Fruit fly (Drosophila melanogaster) whole organism, embryonic: ENCODE data around the gene Snm1.

Source experiments
- CG10147 ChIP-seq: fragments of 200-800 bp; sonication (Bioruptor generic); optimal IDR thresholded peaks from 2 replicates; lab custom pipeline; 2019; ENCODE audit warnings: missing biosample characterization, mild to moderate bottlenecking, missing genetic modification characterization, moderate library complexity
- CG10565 ChIP-seq: fragments of 200-800 bp; sonication (Bioruptor generic); optimal IDR thresholded peaks from 3 replicates; lab custom pipeline; 2016; ENCODE audit warnings: missing biosample characterization, mild to moderate bottlenecking, missing genetic modification characterization
- CG12104 ChIP-seq: fragments of 200-800 bp; sonication (Bioruptor generic); optimal IDR thresholded peaks from 3 replicates; lab custom pipeline; 2016; ENCODE audit warnings: missing biosample characterization, missing genetic modification characterization
- CG12219 ChIP-seq: fragments of 200-800 bp; sonication (Bioruptor generic); optimal IDR thresholded peaks from 3 replicates; lab custom pipeline; 2018; ENCODE audit warnings: missing biosample characterization, mild to moderate bottlenecking, missing genetic modification characterization
- CG12236 ChIP-seq: fragments of 200-800 bp; sonication (Bioruptor generic); optimal IDR thresholded peaks from 2 replicates; lab custom pipeline; 2016; ENCODE audit warnings: missing biosample characterization, missing genetic modification characterization
- CG13287 ChIP-seq: fragments of 200-800 bp; sonication (Bioruptor generic); IDR thresholded peaks from 2 replicates; pipeline ENCODE4 v1.3.6; 2022; ENCODE audit warnings: missing biosample characterization, missing genetic modification characterization; ENCODE audit not compliant: partially characterized antibody
- CG13296 ChIP-seq: fragments of 200-800 bp; sonication (Bioruptor generic); optimal IDR thresholded peaks from 3 replicates; lab custom pipeline; 2018; ENCODE audit warnings: missing biosample characterization, mild to moderate bottlenecking, missing genetic modification characterization
- CG1529 ChIP-seq: fragments of 200-800 bp; sonication (Bioruptor generic); optimal IDR thresholded peaks from 3 replicates; lab custom pipeline; 2018; ENCODE audit warnings: missing biosample characterization, missing genetic modification characterization
- CG16813 ChIP-seq: fragments of 200-800 bp; sonication (Bioruptor generic); IDR thresholded peaks from 3 replicates; pipeline ENCODE4 v1.3.6; 2022; ENCODE audit warnings: missing biosample characterization, missing genetic modification characterization; ENCODE audit not compliant: partially characterized antibody
- CG17186 ChIP-seq: fragments of 200-800 bp; sonication (Bioruptor generic); optimal IDR thresholded peaks from 3 replicates; lab custom pipeline; 2017; ENCODE audit warnings: missing biosample characterization, missing genetic modification reagents, missing genetic modification characterization
- CG3281 ChIP-seq: fragments of 200-800 bp; sonication (Bioruptor generic); optimal IDR thresholded peaks from 3 replicates; lab custom pipeline; 2017; ENCODE audit warnings: missing biosample characterization, mild to moderate bottlenecking, missing genetic modification characterization
- CG34422 ChIP-seq: fragments of 200-800 bp; sonication (Bioruptor generic); IDR thresholded peaks from 3 replicates; pipeline ENCODE4 v1.3.6; 2022; ENCODE audit warnings: missing biosample characterization, missing genetic modification characterization
- CG3726 ChIP-seq: fragments of 200-800 bp; sonication (Bioruptor generic); IDR thresholded peaks from 3 replicates; pipeline ENCODE4, ENCODE4 v1.3.6; 2022; ENCODE audit warnings: missing biosample characterization, missing genetic modification characterization
- CG3847 ChIP-seq: fragments of 200-800 bp; sonication (Bioruptor generic); IDR thresholded peaks from 2 replicates; pipeline ENCODE4 v1.3.6; 2022; ENCODE audit warnings: missing biosample characterization, missing genetic modification characterization
- CG4617 ChIP-seq: fragments of 200-800 bp; sonication (Bioruptor generic); optimal IDR thresholded peaks from 3 replicates; lab custom pipeline; 2016; ENCODE audit warnings: missing biosample characterization, missing genetic modification characterization, borderline replicate concordance
- CG6683 ChIP-seq: fragments of 200-800 bp; sonication (Bioruptor generic); optimal IDR thresholded peaks from 2 replicates; lab custom pipeline; 2017; ENCODE audit warnings: missing biosample characterization, mild to moderate bottlenecking, missing genetic modification characterization, missing genetic modification reagents
- CG8478 ChIP-seq: fragments of >200 bp; optimal IDR thresholded peaks from 2 replicates; lab custom pipeline; 2018
- Dip3 ChIP-seq: fragments of 200-800 bp; sonication (Bioruptor generic); optimal IDR thresholded peaks from 3 replicates; lab custom pipeline; 2016; ENCODE audit warnings: missing biosample characterization, missing genetic modification characterization
- Fer1 ChIP-seq: fragments of 200-800 bp; sonication (Bioruptor generic); optimal IDR thresholded peaks from 2 replicates; lab custom pipeline; 2017; ENCODE audit warnings: missing biosample characterization, mild to moderate bottlenecking, missing genetic modification characterization
- Fer2 ChIP-seq: fragments of 200-800 bp; sonication (Bioruptor generic); optimal IDR thresholded peaks from 2 replicates; lab custom pipeline; 2018; ENCODE audit warnings: missing biosample characterization, mild to moderate bottlenecking, missing genetic modification characterization, moderate library complexity
- Hey ChIP-seq: fragments of 200-800 bp; sonication (Bioruptor generic); optimal IDR thresholded peaks from 3 replicates; lab custom pipeline; 2018; ENCODE audit warnings: missing biosample characterization, mild to moderate bottlenecking, missing genetic modification characterization
- Lpt ChIP-seq: fragments of >200 bp; optimal IDR thresholded peaks from 2 replicates; lab custom pipeline; 2018; ENCODE audit warnings: missing biosample characterization, missing genetic modification characterization
- Mad ChIP-seq: fragments of 200-800 bp; sonication (Bioruptor generic); optimal IDR thresholded peaks from 2 replicates; lab custom pipeline; 2016; ENCODE audit warnings: missing biosample characterization, missing genetic modification characterization
- NfI ChIP-seq: fragments of 200-800 bp; sonication (Bioruptor generic); optimal IDR thresholded peaks from 3 replicates; lab custom pipeline; 2018; ENCODE audit warnings: missing biosample characterization, mild to moderate bottlenecking, missing genetic modification characterization, moderate library complexity
- Vsx1 ChIP-seq: fragments of 200-800 bp; sonication (Bioruptor generic); optimal IDR thresholded peaks from 2 replicates; lab custom pipeline; 2017; ENCODE audit warnings: missing biosample characterization, mild to moderate bottlenecking, missing genetic modification characterization, missing genetic modification reagents
- ash1 ChIP-seq: fragments of 200-800 bp; sonication (Bioruptor generic); optimal IDR thresholded peaks from 2 replicates; lab custom pipeline; 2018; ENCODE audit warnings: missing biosample characterization, mild to moderate bottlenecking, missing genetic modification characterization
- cad ChIP-seq: fragments of >200 bp; optimal IDR thresholded peaks from 2 replicates; lab custom pipeline; 2017; ENCODE audit warnings: missing biosample characterization, missing genetic modification characterization
- caup ChIP-seq: fragments of 200-800 bp; sonication (Bioruptor generic); optimal IDR thresholded peaks from 3 replicates; lab custom pipeline; 2017; ENCODE audit warnings: missing biosample characterization, mild to moderate bottlenecking, missing genetic modification characterization, moderate library complexity; ENCODE audit not compliant: severe bottlenecking
- chn ChIP-seq: fragments of 200-800 bp; sonication (Bioruptor generic); optimal IDR thresholded peaks from 2 replicates; lab custom pipeline; 2016; ENCODE audit warnings: missing biosample characterization, missing genetic modification characterization
- corto ChIP-seq: fragments of 200-800 bp; sonication (Bioruptor generic); optimal IDR thresholded peaks from 2 replicates; lab custom pipeline; 2016; ENCODE audit warnings: missing biosample characterization, mild to moderate bottlenecking, missing genetic modification characterization, moderate library complexity
- disco-r ChIP-seq: fragments of 200-800 bp; sonication (Bioruptor generic); optimal IDR thresholded peaks from 2 replicates; lab custom pipeline; 2016; ENCODE audit warnings: missing biosample characterization, missing genetic modification characterization
- ems ChIP-seq: fragments of 200-800 bp; sonication (Bioruptor generic); optimal IDR thresholded peaks from 3 replicates; lab custom pipeline; 2016; ENCODE audit warnings: missing biosample characterization, missing genetic modification characterization
- fd102C ChIP-seq: fragments of 200-800 bp; sonication (Bioruptor generic); optimal IDR thresholded peaks from 2 replicates; lab custom pipeline; 2018; ENCODE audit warnings: missing biosample characterization, mild to moderate bottlenecking, missing genetic modification characterization, moderate library complexity
- fd96Cb ChIP-seq: fragments of 200-800 bp; sonication (Bioruptor generic); optimal IDR thresholded peaks from 2 replicates; lab custom pipeline; 2018; ENCODE audit warnings: missing biosample characterization, mild to moderate bottlenecking, missing genetic modification characterization, moderate library complexity
- gcm2 ChIP-seq: fragments of 200-800 bp; sonication (Bioruptor generic); optimal IDR thresholded peaks from 2 replicates; lab custom pipeline; 2016; ENCODE audit warnings: missing biosample characterization, missing genetic modification characterization
- gfzf ChIP-seq: fragments of 200-800 bp; sonication (Bioruptor generic); optimal IDR thresholded peaks from 2 replicates; lab custom pipeline; 2016; ENCODE audit warnings: missing biosample characterization, mild to moderate bottlenecking, missing genetic modification characterization, moderate library complexity
- h ChIP-seq: fragments of >200 bp; optimal IDR thresholded peaks from 2 replicates; lab custom pipeline; 2017
- hkb ChIP-seq, 2 experiments: fragments of 200-800 bp in 1 of 2; fragments of >200 bp in 1 of 2; sonication (Bioruptor generic) in 1 of 2; IDR thresholded peaks in 1 of 2; optimal IDR thresholded peaks in 1 of 2; 2 replicates each; pipeline versions ENCODE4 v1.3.6 to Lab custom; 2017 to 2022; ENCODE audit warnings: missing biosample characterization in 1 of 2, missing genetic modification characterization in 1 of 2
- kay ChIP-seq: fragments of 200-800 bp; sonication (Bioruptor generic); optimal IDR thresholded peaks from 2 replicates; lab custom pipeline; 2016; ENCODE audit warnings: missing biosample characterization, missing genetic modification characterization
- klu ChIP-seq: fragments of 200-800 bp; sonication (Bioruptor generic); IDR thresholded peaks from 2 replicates; pipeline ENCODE4 v1.3.6; 2022; ENCODE audit warnings: missing biosample characterization, missing genetic modification characterization
- maf-S ChIP-seq: fragments of 200-800 bp; sonication (Bioruptor generic); optimal IDR thresholded peaks from 2 replicates; lab custom pipeline; 2016; ENCODE audit warnings: missing biosample characterization, missing genetic modification characterization
- nerfin-2 ChIP-seq: fragments of 200-800 bp; sonication (Bioruptor generic); IDR thresholded peaks from 2 replicates; pipeline ENCODE4 v1.3.6; 2022; ENCODE audit warnings: missing biosample characterization, missing genetic modification characterization; ENCODE audit not compliant: partially characterized antibody
- p53 ChIP-seq: fragments of 200-800 bp; sonication (Bioruptor generic); optimal IDR thresholded peaks from 2 replicates; lab custom pipeline; 2016; ENCODE audit warnings: missing biosample characterization, missing genetic modification characterization
- sc ChIP-seq, 3 experiments: fragments of >200 bp in 2 of 3; fragments of 200-800 bp in 1 of 3; sonication (Bioruptor generic) in 1 of 3; optimal IDR thresholded peaks; 2 replicates in 2 of 3; 3 replicates in 1 of 3; lab custom pipeline; 2017; ENCODE audit warnings: mild to moderate bottlenecking in 1 of 3, missing biosample characterization in 1 of 3, missing genetic modification characterization in 1 of 3, missing genetic modification reagents in 1 of 3
- sens ChIP-seq: fragments of 200-800 bp; sonication (Bioruptor generic); peaks from one replicate; lab custom pipeline; 2016; ENCODE audit warnings: missing biosample characterization, missing genetic modification characterization
- sim ChIP-seq: fragments of 200-800 bp; sonication (Bioruptor generic); IDR thresholded peaks from 2 replicates; pipeline ENCODE4 v1.3.6; 2022; ENCODE audit warnings: missing biosample characterization, missing genetic modification characterization
- slbo ChIP-seq: fragments of 200-800 bp; sonication (Bioruptor generic); IDR thresholded peaks from 2 replicates; pipeline ENCODE4 v1.3.6; 2022; ENCODE audit warnings: missing biosample characterization, missing genetic modification characterization
- sug ChIP-seq: fragments of 200-800 bp; optimal IDR thresholded peaks from 2 replicates; lab custom pipeline; 2019; ENCODE audit warnings: missing biosample characterization, mild to moderate bottlenecking, missing genetic modification characterization, moderate library complexity
- usp ChIP-seq: fragments of >200 bp; optimal IDR thresholded peaks from 2 replicates; lab custom pipeline; 2017; ENCODE audit warnings: missing biosample characterization, missing genetic modification characterization
- vfl ChIP-seq: fragments of 200-800 bp; sonication (Bioruptor generic); optimal IDR thresholded peaks from 2 replicates; lab custom pipeline; 2016; ENCODE audit warnings: missing biosample characterization, missing genetic modification characterization
- zfh2 ChIP-seq: fragments of 200-800 bp; sonication (Bioruptor generic); optimal IDR thresholded peaks from 2 replicates; lab custom pipeline; 2016; ENCODE audit warnings: missing biosample characterization, missing genetic modification characterization

Snm1 gene

DNA sequence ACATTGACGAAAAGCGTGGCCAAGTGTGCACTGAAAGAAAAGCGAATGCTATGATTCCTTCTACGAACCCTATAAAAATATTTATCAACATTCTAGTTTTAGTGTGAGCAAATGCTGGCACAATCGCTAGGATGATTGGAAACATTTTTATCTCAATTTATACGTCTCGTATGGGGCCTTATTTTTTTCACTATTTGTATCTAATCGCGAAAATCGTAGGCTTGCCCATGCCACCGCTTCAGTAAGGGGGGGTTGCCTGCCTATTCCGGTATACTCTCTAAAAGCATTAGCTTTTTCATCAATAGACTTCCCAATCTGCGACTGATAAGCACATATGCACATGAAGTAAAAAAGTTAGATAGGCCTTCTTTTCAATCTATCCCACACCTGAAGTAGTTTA lies 10.7 kb downstream of the Snm1 start (continued):
- TF ChIP-seq fd96Cb (peak; percentile 74), sens (peak; percentile 96), fd102C (GFP tag; lab: Kevin White, UChicago) (no peak), CG10147 (GFP tag; lab: Kevin White, UChicago) (peak; percentile 75), vfl (GFP tag; lab: Kevin White, UChicago) (peak; percentile 17), slbo (GFP tag; lab: Robert Waterston, UW) (peak; percentile 92), NfI (GFP tag; lab: Kevin White, UChicago) (peak; percentile 81), Fer1 (GFP tag; lab: Kevin White, UChicago) (peak; percentile 82), CG17186 (no peak), gcm2 (GFP tag; lab: Kevin White, UChicago) (peak; percentile 67), Dip3 (GFP tag; lab: Kevin White, UChicago) (peak; percentile 75), CG3726 (GFP tag; lab: Robert Waterston, UW) (peak; percentile 72; the same call in 1 of the 3 replicates), Vsx1 (GFP tag; lab: Kevin White, UChicago) (peak; percentile 66), cad (GFP tag; lab: Kevin White, UChicago) (no peak), CG3281 (GFP tag; lab: Kevin White, UChicago) (peak; percentile 75), CG8478 (lab: Kevin White, UChicago) (no peak), ash1 (GFP tag; lab: Kevin White, UChicago) (no peak), klu (GFP tag; lab: Robert Waterston, UW) (peak; percentile 45; the same call in 1 of the 2 replicates), disco-r (GFP tag; lab: Kevin White, UChicago) (peak; percentile 26), CG13296 (peak; percentile 81), h (lab: Kevin White, UChicago) (no peak), sug (tag; lab: Kevin White, UChicago) (peak; percentile 95), corto (GFP tag; lab: Kevin White, UChicago) (no peak), CG16813 (no peak), maf-S (GFP tag; lab: Kevin White, UChicago) (peak; percentile 59), Fer2 (tag; lab: Kevin White, UChicago) (peak; percentile 2), CG10565 (no peak), ems (GFP tag; lab: Kevin White, UChicago) (peak; percentile 83), CG3847 (peak; percentile 82), p53 (peak; percentile 10), CG12104 (GFP tag; lab: Kevin White, UChicago) (peak; percentile 24), Mad (peak; percentile 80), sc (optimal IDR thresholded peaks at IDR 0.05; lab: Kevin White, UChicago) (no peak), sc (GFP tag; optimal IDR thresholded peaks at IDR 0.05; lab: Kevin White, UChicago) (peak; percentile 74), sim (GFP tag; lab: Robert Waterston, UW) (peak; percentile 72), CG6683 (GFP tag; lab: Kevin White, UChicago) (peak; percentile 59), zfh2 (GFP tag; lab: Kevin White, UChicago) (peak; percentile 74), CG1529 (GFP tag; lab: Kevin White, UChicago) (peak; percentile 70), CG4617 (GFP tag; lab: Kevin White, UChicago) (no peak), kay (GFP tag; lab: Kevin White, UChicago) (peak; percentile 39), caup (peak; percentile 85), CG12219 (peak; percentile 80), Lpt (GFP tag; lab: Kevin White, UChicago) (no peak), usp (GFP tag; lab: Kevin White, UChicago) (no peak), gfzf (GFP tag; lab: Kevin White, UChicago) (no peak), CG12236 (GFP tag; lab: Kevin White, UChicago) (no peak), CG34422 (peak; percentile 90), Hey (peak; percentile 91), nerfin-2 (GFP tag; lab: Robert Waterston, UW) (no peak), CG13287 (GFP tag; lab: Robert Waterston, UW) (no peak), hkb (optimal IDR thresholded peaks at IDR 0.05; lab: Kevin White, UChicago) (no peak), hkb (GFP tag; IDR thresholded peaks at IDR 0.05; lab: Robert Waterston, UW) (peak; percentile 92), chn (GFP tag; lab: Kevin White, UChicago) (peak; percentile 63)
